Fruit fly (Drosophila melanogaster) Kc167 (cell line): ENCODE data around the gene CG5808.

Experiments
- Myc ChIP-seq: fragments of >200 bp; optimal IDR thresholded peaks from 2 replicates; lab custom pipeline; 2017; ENCODE audit warnings: missing external identifiers
- Sin3A ChIP-seq: fragments of >200 bp; optimal IDR thresholded peaks from 2 replicates; lab custom pipeline; 2018; ENCODE audit warnings: missing external identifiers
- h ChIP-seq: fragments of >200 bp; optimal IDR thresholded peaks from 3 replicates; lab custom pipeline; 2018; ENCODE audit warnings: missing external identifiers
- insv ChIP-seq: fragments of >200 bp; optimal IDR thresholded peaks from 3 replicates; lab custom pipeline; 2018; ENCODE audit warnings: missing external identifiers
- ttk ChIP-seq: sonication (Bioruptor generic); optimal IDR thresholded peaks from 2 replicates; lab custom pipeline; 2017; ENCODE audit warnings: missing external identifiers

DNA sequence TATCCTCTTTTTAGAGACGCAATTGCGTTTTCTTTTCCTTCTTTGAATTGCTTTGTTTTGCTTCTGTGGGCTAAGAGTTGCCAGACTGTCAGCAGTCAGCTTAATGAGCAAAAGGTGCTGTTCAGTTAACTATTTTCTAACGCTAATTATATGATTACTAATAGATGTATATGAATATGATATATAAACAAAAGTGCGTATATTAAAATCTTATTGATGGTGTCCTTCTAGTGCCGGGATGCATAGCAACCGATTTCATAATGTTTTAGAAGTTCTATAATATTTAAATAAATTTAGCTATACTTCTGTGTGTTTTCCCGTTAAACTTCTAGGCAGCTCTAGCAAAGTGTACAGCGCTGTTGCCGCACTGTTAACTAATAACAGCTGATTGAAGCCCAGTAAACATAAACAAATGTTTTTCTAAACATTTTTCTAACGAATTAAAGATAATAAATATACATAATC lies 13.1 kb upstream of the CG5808 start, which contains the start of the genes Kaz and CG43273:
- TF ChIP-seq Myc (lab: Kevin White, UChicago): no peak
- no peak for TF ChIP-seq Sin3A (lab: Kevin White, UChicago)
- no peak for TF ChIP-seq h (lab: Kevin White, UChicago)
- no peak for TF ChIP-seq insv
- TF ChIP-seq ttk (lab: Kevin White, UChicago): no peak
